Worm (Caenorhabditis elegans): ENCODE measurements around the gene dhhc-14.

DNA sequence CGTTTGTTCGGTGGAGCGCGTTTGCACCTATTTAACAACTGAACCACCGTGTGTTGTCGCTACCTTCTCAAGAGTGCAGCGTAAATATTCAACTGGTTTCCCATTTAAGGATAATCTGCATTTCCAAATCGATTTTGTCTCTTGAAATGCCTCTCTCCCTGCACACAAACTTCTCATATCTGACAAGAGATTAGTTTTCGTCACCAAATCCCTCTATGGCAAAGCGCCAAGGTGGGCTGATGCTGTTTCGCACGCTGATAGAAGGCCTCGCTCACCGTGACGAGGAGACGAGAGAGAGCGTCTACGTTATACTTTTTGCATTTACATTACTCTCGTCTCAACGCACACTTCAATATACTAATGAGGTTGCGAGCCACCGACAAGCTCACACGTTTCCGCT lies 47.6 kb downstream of the dhhc-14 start:
- no peak for TF ChIP-seq ceh-82 (tag; optimal IDR thresholded peaks at IDR 0.05)
- TF ChIP-seq ZK546.5 (tag; optimal IDR thresholded peaks at IDR 0.05) = no peak
- no peak for TF ChIP-seq nhr-67 (tag; optimal IDR thresholded peaks at IDR 0.05)
- TF ChIP-seq nhr-25 (tag; optimal IDR thresholded peaks at IDR 0.05) = no peak
- no peak for TF ChIP-seq mdl-1 (tag; optimal IDR thresholded peaks at IDR 0.05)
- no peak for TF ChIP-seq lsy-12 (tag; optimal IDR thresholded peaks at IDR 0.05)
- TF ChIP-seq nhr-23 (tag; optimal IDR thresholded peaks at IDR 0.05) = no peak
- no peak for TF ChIP-seq ztf-4 (tag; optimal IDR thresholded peaks at IDR 0.05)
- no peak for TF ChIP-seq lin-39 (tag; optimal IDR thresholded peaks at IDR 0.05)
- TF ChIP-seq aly-2 (tag; optimal IDR thresholded peaks at IDR 0.05) = no peak
- TF ChIP-seq nhr-77 (tag; optimal IDR thresholded peaks at IDR 0.05) = no peak
- TF ChIP-seq ama-1 (optimal IDR thresholded peaks at IDR 0.05) = no peak
- no peak for TF ChIP-seq unc-39 (tag; optimal IDR thresholded peaks at IDR 0.05)
- TF ChIP-seq jun-1 (tag; optimal IDR thresholded peaks at IDR 0.05) = no peak
